Worm (Caenorhabditis elegans) whole organism, L2 larva: Measurements from ENCODE around the gene cyb-1.

Experiments
- F13H6.1 ChIP-seq: sonication (generic microtip); optimal IDR thresholded peaks from 2 replicates; lab custom pipeline; 2016; ENCODE audit warnings: missing genetic modification characterization, missing compliant biosample characterization
- R02D3.7 ChIP-seq: fragments of 150-350 bp; optimal IDR thresholded peaks from 2 replicates; lab custom pipeline; 2014; ENCODE audit warnings: missing biosample characterization, missing genetic modification characterization
- Y55F3AM.14 ChIP-seq: fragments of 200-800 bp; sonication (Bioruptor generic); optimal IDR thresholded peaks from 2 replicates; lab custom pipeline; 2018; ENCODE audit warnings: mild to moderate bottlenecking, missing genetic modification characterization, missing compliant biosample characterization
- alr-1 ChIP-seq: fragments of 150-350 bp; optimal IDR thresholded peaks from 2 replicates; lab custom pipeline; 2014; ENCODE audit warnings: missing biosample characterization, missing genetic modification characterization
- aly-2 ChIP-seq: fragments of 150-350 bp; optimal IDR thresholded peaks from 2 replicates; lab custom pipeline; 2014; ENCODE audit warnings: missing biosample characterization, missing genetic modification characterization
- ama-1 ChIP-seq: fragments of 150-350 bp; optimal IDR thresholded peaks from 2 replicates; lab custom pipeline; 2018; ENCODE audit warnings: inconsistent platforms
- blmp-1 ChIP-seq: sonication (generic microtip); optimal IDR thresholded peaks from 2 replicates; lab custom pipeline; 2017; ENCODE audit warnings: missing genetic modification characterization, mild to moderate bottlenecking, missing compliant biosample characterization, antibody characterized with exemption, moderate library complexity; ENCODE audit not compliant: insufficient read depth
- ceh-16 ChIP-seq: fragments of 150-350 bp; optimal IDR thresholded peaks from 2 replicates; lab custom pipeline; 2014; ENCODE audit warnings: missing biosample characterization, missing genetic modification characterization
- ceh-82 ChIP-seq: fragments of 150-350 bp; optimal IDR thresholded peaks from 2 replicates; lab custom pipeline; 2014; ENCODE audit warnings: missing biosample characterization, missing genetic modification characterization
- crh-2 ChIP-seq: sonication (generic microtip); optimal IDR thresholded peaks from 2 replicates; lab custom pipeline; 2017; ENCODE audit warnings: missing biosample characterization, missing genetic modification characterization
- egl-27 ChIP-seq: sonication (generic microtip); optimal IDR thresholded peaks from 3 replicates; lab custom pipeline; 2017; ENCODE audit warnings: missing biosample characterization, missing genetic modification reagents, missing genetic modification characterization
- elt-1 ChIP-seq: fragments of 150-350 bp; optimal IDR thresholded peaks from 2 replicates; lab custom pipeline; 2014; ENCODE audit warnings: missing biosample characterization, missing genetic modification characterization
- elt-3 ChIP-seq: sonication (generic microtip); optimal IDR thresholded peaks from 2 replicates; lab custom pipeline; 2017; ENCODE audit warnings: missing biosample characterization, missing genetic modification characterization
- fos-1 ChIP-seq: fragments of 150-350 bp; optimal IDR thresholded peaks from 2 replicates; lab custom pipeline; 2014; ENCODE audit warnings: missing biosample characterization, missing genetic modification characterization
- gmeb-1 ChIP-seq: fragments of 150-350 bp; optimal IDR thresholded peaks from 2 replicates; lab custom pipeline; 2014; ENCODE audit warnings: missing biosample characterization, missing genetic modification characterization
- lin-11 ChIP-seq: fragments of 150-350 bp; sonication (generic microtip); optimal IDR thresholded peaks from 2 replicates; lab custom pipeline; 2014; ENCODE audit warnings: missing biosample characterization, missing genetic modification characterization, inconsistent platforms, mixed read lengths
- lin-39 ChIP-seq: fragments of 150-350 bp; optimal IDR thresholded peaks from 2 replicates; lab custom pipeline; 2014; ENCODE audit warnings: missing biosample characterization, missing genetic modification reagents, missing genetic modification characterization
- lsy-2 ChIP-seq, 2 experiments: fragments of 150-350 bp in 1 of 2; sonication (generic microtip) in 1 of 2; optimal IDR thresholded peaks; 2 replicates each; lab custom pipeline; 2014 to 2017; ENCODE audit warnings: missing biosample characterization in 2 of 2, missing genetic modification characterization in 2 of 2
- mdl-1 ChIP-seq, 2 experiments: fragments of 150-350 bp in 1 of 2; sonication (generic microtip) in 1 of 2; optimal IDR thresholded peaks; 2 replicates each; lab custom pipeline; 2017; ENCODE audit warnings: missing biosample characterization in 2 of 2, missing genetic modification characterization in 2 of 2
- nhr-11 ChIP-seq: fragments of 150-350 bp; optimal IDR thresholded peaks from 2 replicates; lab custom pipeline; 2014; ENCODE audit warnings: missing biosample characterization, missing genetic modification characterization
- nhr-129 ChIP-seq: fragments of 150-350 bp; optimal IDR thresholded peaks from 2 replicates; lab custom pipeline; 2014; ENCODE audit warnings: missing biosample characterization, missing genetic modification characterization
- nhr-21 ChIP-seq: fragments of 150-350 bp; optimal IDR thresholded peaks from 2 replicates; lab custom pipeline; 2014; ENCODE audit warnings: missing biosample characterization, missing genetic modification characterization
- nhr-237 ChIP-seq: fragments of 150-350 bp; optimal IDR thresholded peaks from 2 replicates; lab custom pipeline; 2014; ENCODE audit warnings: missing biosample characterization, missing genetic modification characterization
- nhr-25 ChIP-seq: fragments of 150-350 bp; sonication (generic microtip); optimal IDR thresholded peaks from 3 replicates; lab custom pipeline; 2014; ENCODE audit warnings: missing biosample characterization, missing genetic modification characterization
- nhr-77 ChIP-seq: fragments of 150-350 bp; optimal IDR thresholded peaks from 2 replicates; lab custom pipeline; 2014; ENCODE audit warnings: missing biosample characterization, missing genetic modification characterization
- peb-1 ChIP-seq: fragments of 150-350 bp; optimal IDR thresholded peaks from 2 replicates; lab custom pipeline; 2014; ENCODE audit warnings: missing biosample characterization, missing genetic modification characterization
- sem-4 ChIP-seq: fragments of 150-350 bp; optimal IDR thresholded peaks from 2 replicates; lab custom pipeline; 2014; ENCODE audit warnings: missing biosample characterization, missing genetic modification reagents, missing genetic modification characterization
- sma-3 ChIP-seq: sonication (generic microtip); optimal IDR thresholded peaks from 2 replicates; lab custom pipeline; 2016; ENCODE audit warnings: missing genetic modification reagents, missing genetic modification characterization, missing compliant biosample characterization
- sma-9 ChIP-seq, 2 experiments: fragments of 150-350 bp in 1 of 2; sonication (generic microtip) in 1 of 2; optimal IDR thresholded peaks; 2 replicates each; lab custom pipeline; 2014 to 2016; ENCODE audit warnings: missing genetic modification characterization in 2 of 2, mild to moderate bottlenecking in 1 of 2, missing biosample characterization in 1 of 2, missing compliant biosample characterization in 1 of 2, missing genetic modification reagents in 1 of 2, moderate library complexity in 1 of 2
- snpc-4 ChIP-seq: fragments of 150-350 bp; optimal IDR thresholded peaks from 2 replicates; lab custom pipeline; 2014; ENCODE audit warnings: missing biosample characterization, missing genetic modification characterization
- unc-55 ChIP-seq: fragments of 150-350 bp; sonication (generic microtip); optimal IDR thresholded peaks from 3 replicates; lab custom pipeline; 2014; ENCODE audit warnings: missing biosample characterization, missing genetic modification reagents, missing genetic modification characterization
- zag-1 ChIP-seq: fragments of 150-350 bp; optimal IDR thresholded peaks from 2 replicates; lab custom pipeline; 2014; ENCODE audit warnings: missing biosample characterization, missing genetic modification characterization
- ztf-1 ChIP-seq: fragments of 200-800 bp; sonication (Bioruptor generic); conservative IDR thresholded peaks from 2 replicates; pipeline ENCODE4 v1.3.6; 2022; ENCODE audit warnings: missing genetic modification characterization, missing compliant biosample characterization
- ztf-4 ChIP-seq: fragments of 150-350 bp; optimal IDR thresholded peaks from 2 replicates; lab custom pipeline; 2014; ENCODE audit warnings: missing biosample characterization, missing genetic modification characterization

Gene cyb-1

ce11 chrIV:10777600-10777999, 42.6 kb downstream of the cyb-1 start:
- TF ChIP-seq ztf-1 (GFP tag; lab: Robert Waterston, UW) (no peak), ama-1 (no peak), peb-1 (no peak), ztf-4 (no peak)
- TF ChIP-seq, all 48 proteins: peak for 0

DNA sequence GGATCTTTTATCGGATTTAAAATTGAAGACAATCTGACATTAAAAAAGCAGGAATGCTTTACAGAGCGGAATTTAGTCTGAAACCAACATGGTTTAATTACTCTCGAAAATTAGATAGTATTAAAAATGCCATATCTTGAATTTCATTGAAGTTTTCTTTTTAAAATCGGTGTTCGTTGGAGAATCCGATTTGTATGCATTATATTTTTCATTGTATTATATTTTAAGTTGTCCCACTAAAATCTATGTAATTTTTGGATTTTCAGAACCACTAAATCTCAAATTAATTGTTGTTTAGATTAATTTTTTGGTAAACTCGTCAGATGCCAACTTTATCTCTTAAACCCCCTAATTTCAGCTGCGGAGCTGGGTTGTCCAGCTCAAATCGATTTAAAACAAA, 43.6 kb downstream of the cyb-1 start:
- TF ChIP-seq nhr-25 (peak; percentile 16), lin-39 (tag; lab: Kevin White, UChicago) (no peak)
- TF ChIP-seq, all 48 proteins: peak for 1

- TF ChIP-seq nhr-77 (tag; lab: Kevin White, UChicago) (no peak), nhr-237 (tag; lab: Kevin White, UChicago) (no peak), peb-1 (no peak), aly-2 (tag; lab: Kevin White, UChicago) (no peak), ceh-16 (tag; lab: Kevin White, UChicago) (no peak)
These were observed 44.3 kb downstream of the cyb-1 start for ce11 chrIV:10779328-10779727.

ce11 chrIV:10780583-10780982, 45.6 kb downstream of the cyb-1 start, which contains the start of gene swt-3:
TSS of gene swt-3 (minus strand) at chrIV:10780683.
- TF ChIP-seq nhr-21 (no peak), ama-1 (no peak), F13H6.1 (tag; lab: Kevin White, UChicago) (no peak), unc-55 (GFP tag; lab: Kevin White, UChicago) (no peak), gmeb-1 (no peak), aly-2 (tag; lab: Kevin White, UChicago) (no peak), elt-3 (tag; lab: Kevin White, UChicago) (no peak), lsy-2 (tag; optimal IDR thresholded peaks at IDR 0.05; lab: Kevin White, UChicago) (no peak), egl-27 (tag; lab: Kevin White, UChicago) (no peak), sem-4 (tag; lab: Kevin White, UChicago) (no peak), fos-1 (no peak), R02D3.7 (tag; lab: Kevin White, UChicago) (no peak), alr-1 (tag; lab: Kevin White, UChicago) (no peak), elt-1 (tag; lab: Kevin White, UChicago) (no peak), sma-3 (GFP tag; lab: Kevin White, UChicago) (no peak), lin-11 (no peak)

- TF ChIP-seq nhr-11 = no peak
- peak; percentile 31 for TF ChIP-seq nhr-21
- TF ChIP-seq sma-9 (GFP tag; optimal IDR thresholded peaks at IDR 0.05; lab: Kevin White, UChicago) = peak; percentile 77
- TF ChIP-seq sma-9 (tag; optimal IDR thresholded peaks at IDR 0.05; lab: Kevin White, UChicago) = no peak
- no peak for TF ChIP-seq sma-3 (GFP tag; lab: Kevin White, UChicago)
- TF ChIP-seq, all 48 proteins: peak for 2
These were observed 46.3 kb downstream of the cyb-1 start for ce11 chrIV:10781346-10781745.

ce11 chrIV:10782014-10782413, 47.0 kb downstream of the cyb-1 start:
- TF ChIP-seq peb-1 = no peak
- peak; percentile 4 for TF ChIP-seq nhr-129
- no peak for TF ChIP-seq snpc-4 (tag; lab: Kevin White, UChicago)
- TF ChIP-seq zag-1 (tag; lab: Kevin White, UChicago) = no peak
- TF ChIP-seq crh-2 (tag; lab: Kevin White, UChicago) = peak; percentile 35
- TF ChIP-seq sma-3 (GFP tag; lab: Kevin White, UChicago) = peak; percentile 82
- TF ChIP-seq egl-27 (tag; lab: Kevin White, UChicago) = peak; percentile 48
- peak; percentile 56 to 80 for TF ChIP-seq mdl-1 (tag; optimal IDR thresholded peaks at IDR 0.05; lab: Kevin White, UChicago)
- peak; percentile 84 for TF ChIP-seq blmp-1 (tag; lab: Kevin White, UChicago)
- TF ChIP-seq gmeb-1 = peak; percentile 45
- peak; percentile 5 for TF ChIP-seq Y55F3AM.14 (GFP tag; lab: Kevin White, UChicago)
- TF ChIP-seq nhr-21 = peak; percentile 92
- TF ChIP-seq sma-9 (GFP tag; optimal IDR thresholded peaks at IDR 0.05; lab: Kevin White, UChicago) = peak; percentile 98
- no peak for TF ChIP-seq sma-9 (tag; optimal IDR thresholded peaks at IDR 0.05; lab: Kevin White, UChicago)
- TF ChIP-seq aly-2 (tag; lab: Kevin White, UChicago) = no peak
- TF ChIP-seq ama-1 = no peak
- peak in 1 of 2 experiments; percentile 43 for TF ChIP-seq lsy-2 (tag; optimal IDR thresholded peaks at IDR 0.05; lab: Kevin White, UChicago)
- TF ChIP-seq nhr-237 (tag; lab: Kevin White, UChicago) = no peak
- no peak for TF ChIP-seq ceh-82 (tag; lab: Kevin White, UChicago)
- TF ChIP-seq fos-1 = peak; percentile 41
- no peak for TF ChIP-seq unc-55 (GFP tag; lab: Kevin White, UChicago)
- TF ChIP-seq nhr-25 = peak; percentile 79
